Worm (Caenorhabditis elegans) whole organism, L2 larva: ENCODE data around the gene Y39A3CL.4.

Experiments
- C34F6.9 ChIP-seq: fragments of 150-350 bp; optimal IDR thresholded peaks from 2 replicates; lab custom pipeline; 2014; ENCODE audit warnings: missing biosample characterization, missing genetic modification characterization
- F13H6.1 ChIP-seq: sonication (generic microtip); optimal IDR thresholded peaks from 2 replicates; lab custom pipeline; 2016; ENCODE audit warnings: missing genetic modification characterization, missing compliant biosample characterization
- R02D3.7 ChIP-seq: fragments of 150-350 bp; optimal IDR thresholded peaks from 2 replicates; lab custom pipeline; 2014; ENCODE audit warnings: missing biosample characterization, missing genetic modification characterization
- ZK546.5 ChIP-seq: sonication (generic microtip); optimal IDR thresholded peaks from 2 replicates; lab custom pipeline; 2017; ENCODE audit warnings: missing biosample characterization, missing genetic modification characterization
- alr-1 ChIP-seq: fragments of 150-350 bp; optimal IDR thresholded peaks from 2 replicates; lab custom pipeline; 2014; ENCODE audit warnings: missing biosample characterization, missing genetic modification characterization
- blmp-1 ChIP-seq: sonication (generic microtip); optimal IDR thresholded peaks from 2 replicates; lab custom pipeline; 2017; ENCODE audit warnings: missing genetic modification characterization, mild to moderate bottlenecking, missing compliant biosample characterization, antibody characterized with exemption, moderate library complexity; ENCODE audit not compliant: insufficient read depth
- ceh-16 ChIP-seq: fragments of 150-350 bp; optimal IDR thresholded peaks from 2 replicates; lab custom pipeline; 2014; ENCODE audit warnings: missing biosample characterization, missing genetic modification characterization
- ceh-82 ChIP-seq: fragments of 150-350 bp; optimal IDR thresholded peaks from 2 replicates; lab custom pipeline; 2014; ENCODE audit warnings: missing biosample characterization, missing genetic modification characterization
- crh-2 ChIP-seq: sonication (generic microtip); optimal IDR thresholded peaks from 2 replicates; lab custom pipeline; 2017; ENCODE audit warnings: missing biosample characterization, missing genetic modification characterization
- dmd-4 ChIP-seq: sonication (generic microtip); optimal IDR thresholded peaks from 2 replicates; lab custom pipeline; 2017; ENCODE audit warnings: missing biosample characterization, missing genetic modification characterization
- elt-1 ChIP-seq: fragments of 150-350 bp; optimal IDR thresholded peaks from 2 replicates; lab custom pipeline; 2014; ENCODE audit warnings: missing biosample characterization, missing genetic modification characterization
- elt-3 ChIP-seq: sonication (generic microtip); optimal IDR thresholded peaks from 2 replicates; lab custom pipeline; 2017; ENCODE audit warnings: missing biosample characterization, missing genetic modification characterization
- fos-1 ChIP-seq: fragments of 150-350 bp; optimal IDR thresholded peaks from 2 replicates; lab custom pipeline; 2014; ENCODE audit warnings: missing biosample characterization, missing genetic modification characterization
- gmeb-1 ChIP-seq: fragments of 150-350 bp; optimal IDR thresholded peaks from 2 replicates; lab custom pipeline; 2014; ENCODE audit warnings: missing biosample characterization, missing genetic modification characterization
- lin-13 ChIP-seq: fragments of 150-350 bp; optimal IDR thresholded peaks from 2 replicates; lab custom pipeline; 2014; ENCODE audit warnings: missing biosample characterization, missing genetic modification reagents, missing genetic modification characterization
- lsy-2 ChIP-seq, 2 experiments: fragments of 150-350 bp in 1 of 2; sonication (generic microtip) in 1 of 2; optimal IDR thresholded peaks; 2 replicates each; lab custom pipeline; 2014 to 2017; ENCODE audit warnings: missing biosample characterization in 2 of 2, missing genetic modification characterization in 2 of 2
- mbf-1 ChIP-seq: sonication (generic microtip); optimal IDR thresholded peaks from 2 replicates; lab custom pipeline; 2017; ENCODE audit warnings: missing biosample characterization, missing genetic modification characterization
- mdl-1 ChIP-seq, 2 experiments: fragments of 150-350 bp in 1 of 2; sonication (generic microtip) in 1 of 2; optimal IDR thresholded peaks; 2 replicates each; lab custom pipeline; 2017; ENCODE audit warnings: missing biosample characterization in 2 of 2, missing genetic modification characterization in 2 of 2
- nhr-10 ChIP-seq: sonication (generic microtip); optimal IDR thresholded peaks from 2 replicates; lab custom pipeline; 2017; ENCODE audit warnings: missing biosample characterization, missing genetic modification characterization
- nhr-11 ChIP-seq: fragments of 150-350 bp; optimal IDR thresholded peaks from 2 replicates; lab custom pipeline; 2014; ENCODE audit warnings: missing biosample characterization, missing genetic modification characterization
- nhr-12 ChIP-seq: fragments of 150-350 bp; optimal IDR thresholded peaks from 2 replicates; lab custom pipeline; 2014; ENCODE audit warnings: missing biosample characterization, missing genetic modification characterization
- nhr-21 ChIP-seq: fragments of 150-350 bp; optimal IDR thresholded peaks from 2 replicates; lab custom pipeline; 2014; ENCODE audit warnings: missing biosample characterization, missing genetic modification characterization
- nhr-23 ChIP-seq: fragments of 150-350 bp; optimal IDR thresholded peaks from 2 replicates; lab custom pipeline; 2014; ENCODE audit warnings: missing biosample characterization, missing genetic modification reagents, missing genetic modification characterization
- nhr-237 ChIP-seq: fragments of 150-350 bp; optimal IDR thresholded peaks from 2 replicates; lab custom pipeline; 2014; ENCODE audit warnings: missing biosample characterization, missing genetic modification characterization
- nhr-25 ChIP-seq: fragments of 150-350 bp; sonication (generic microtip); optimal IDR thresholded peaks from 3 replicates; lab custom pipeline; 2014; ENCODE audit warnings: missing biosample characterization, missing genetic modification characterization
- nhr-6 ChIP-seq: fragments of 150-350 bp; optimal IDR thresholded peaks from 2 replicates; lab custom pipeline; 2014; ENCODE audit warnings: missing biosample characterization, missing genetic modification characterization
- nhr-77 ChIP-seq: fragments of 150-350 bp; optimal IDR thresholded peaks from 2 replicates; lab custom pipeline; 2014; ENCODE audit warnings: missing biosample characterization, missing genetic modification characterization
- sem-4 ChIP-seq: fragments of 150-350 bp; optimal IDR thresholded peaks from 2 replicates; lab custom pipeline; 2014; ENCODE audit warnings: missing biosample characterization, missing genetic modification reagents, missing genetic modification characterization
- skn-1 ChIP-seq: sonication (generic microtip); optimal IDR thresholded peaks from 2 replicates; lab custom pipeline; 2017; ENCODE audit warnings: missing biosample characterization, missing genetic modification characterization
- sma-3 ChIP-seq: sonication (generic microtip); optimal IDR thresholded peaks from 2 replicates; lab custom pipeline; 2016; ENCODE audit warnings: missing genetic modification reagents, missing genetic modification characterization, missing compliant biosample characterization
- snpc-4 ChIP-seq: fragments of 150-350 bp; optimal IDR thresholded peaks from 2 replicates; lab custom pipeline; 2014; ENCODE audit warnings: missing biosample characterization, missing genetic modification characterization
- unc-39 ChIP-seq: fragments of 150-350 bp; optimal IDR thresholded peaks from 2 replicates; lab custom pipeline; 2014; ENCODE audit warnings: missing biosample characterization, missing genetic modification characterization
- unc-55 ChIP-seq: fragments of 150-350 bp; sonication (generic microtip); optimal IDR thresholded peaks from 3 replicates; lab custom pipeline; 2014; ENCODE audit warnings: missing biosample characterization, missing genetic modification reagents, missing genetic modification characterization
- unc-62 ChIP-seq: fragments of 150-350 bp; optimal IDR thresholded peaks from 2 replicates; lab custom pipeline; 2014; ENCODE audit warnings: missing biosample characterization, missing genetic modification reagents, missing genetic modification characterization
- ztf-1 ChIP-seq: fragments of 200-800 bp; sonication (Bioruptor generic); conservative IDR thresholded peaks from 2 replicates; pipeline ENCODE4 v1.3.6; 2022; ENCODE audit warnings: missing genetic modification characterization, missing compliant biosample characterization
- ztf-11 ChIP-seq: sonication (generic microtip); optimal IDR thresholded peaks from 2 replicates; lab custom pipeline; 2017; ENCODE audit warnings: missing biosample characterization, missing genetic modification characterization
- ztf-4 ChIP-seq: fragments of 150-350 bp; optimal IDR thresholded peaks from 2 replicates; lab custom pipeline; 2014; ENCODE audit warnings: missing biosample characterization, missing genetic modification characterization

Y39A3CL.4 gene

ce11 chrIII:1777468-1777867 is 401 bp downstream of the Y39A3CL.4 start, which contains the start of gene Y39A3CL.3:
Gene Y39A3CL.3 (plus strand): TSS chrIII:1777802.
- TF ChIP-seq C34F6.9 (tag; lab: Kevin White, UChicago) (peak; percentile 44), sma-3 (GFP tag; lab: Kevin White, UChicago) (no peak), lsy-2 (tag; optimal IDR thresholded peaks at IDR 0.05; lab: Kevin White, UChicago) (peak; percentile 92 to 97), gmeb-1 (tag; lab: Kevin White, UChicago) (peak; percentile 46), lin-13 (GFP tag; lab: Kevin White, UChicago) (peak; percentile 39), unc-55 (GFP tag; lab: Kevin White, UChicago) (peak; percentile 55), nhr-10 (tag; lab: Kevin White, UChicago) (no peak)

DNA sequence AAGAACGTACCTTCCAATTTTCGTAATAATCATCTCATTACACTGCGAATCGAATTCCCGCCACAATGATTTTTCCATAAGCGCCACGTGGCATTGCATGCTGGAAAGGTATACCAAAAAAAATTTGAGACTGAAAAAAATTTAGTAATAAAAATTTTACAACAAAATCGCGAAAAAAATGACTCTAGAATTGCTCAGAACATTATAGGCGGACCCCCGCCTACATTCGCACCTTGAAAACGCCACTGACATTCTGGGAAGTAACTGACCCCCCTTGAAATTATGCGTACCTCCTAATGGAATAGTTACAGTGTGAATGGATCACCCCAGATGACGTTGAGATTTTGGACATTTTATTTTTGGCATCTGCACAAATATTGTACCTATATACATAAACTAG is 7.9 kb downstream of the Y39A3CL.4 start, which contains the start of gene tbx-43:
TSS of gene tbx-43 (minus strand) at position 101 of the 400 bp plus-strand sequence.
- TF ChIP-seq ztf-4 (tag; lab: Kevin White, UChicago) = no peak
- TF ChIP-seq mdl-1 (tag; optimal IDR thresholded peaks at IDR 0.05; lab: Kevin White, UChicago) = no peak
- no peak for TF ChIP-seq ztf-1
- TF ChIP-seq ceh-16 (tag; lab: Kevin White, UChicago) = no peak
- no peak for TF ChIP-seq snpc-4 (tag; lab: Kevin White, UChicago)
- TF ChIP-seq nhr-25 (tag; lab: Kevin White, UChicago) = no peak
- TF ChIP-seq ceh-82 (tag; lab: Kevin White, UChicago) = no peak
- TF ChIP-seq nhr-23 (tag; lab: Kevin White, UChicago) = no peak
- no peak for TF ChIP-seq nhr-21 (tag; lab: Kevin White, UChicago)
- TF ChIP-seq elt-1 (tag; lab: Kevin White, UChicago) = no peak
- TF ChIP-seq nhr-12 (tag; lab: Kevin White, UChicago) = no peak
- TF ChIP-seq dmd-4 (tag; lab: Kevin White, UChicago) = no peak
- no peak for TF ChIP-seq unc-39
- TF ChIP-seq nhr-237 = no peak
- TF ChIP-seq ZK546.5 = no peak
- TF ChIP-seq lin-13 (GFP tag; lab: Kevin White, UChicago) = no peak
- TF ChIP-seq nhr-6 (tag; lab: Kevin White, UChicago) = no peak
- no peak for TF ChIP-seq skn-1 (tag; lab: Kevin White, UChicago)
- TF ChIP-seq F13H6.1 (tag; lab: Kevin White, UChicago) = no peak
- no peak for TF ChIP-seq nhr-10 (tag; lab: Kevin White, UChicago)
- TF ChIP-seq, all 48 proteins: peak for 0

DNA sequence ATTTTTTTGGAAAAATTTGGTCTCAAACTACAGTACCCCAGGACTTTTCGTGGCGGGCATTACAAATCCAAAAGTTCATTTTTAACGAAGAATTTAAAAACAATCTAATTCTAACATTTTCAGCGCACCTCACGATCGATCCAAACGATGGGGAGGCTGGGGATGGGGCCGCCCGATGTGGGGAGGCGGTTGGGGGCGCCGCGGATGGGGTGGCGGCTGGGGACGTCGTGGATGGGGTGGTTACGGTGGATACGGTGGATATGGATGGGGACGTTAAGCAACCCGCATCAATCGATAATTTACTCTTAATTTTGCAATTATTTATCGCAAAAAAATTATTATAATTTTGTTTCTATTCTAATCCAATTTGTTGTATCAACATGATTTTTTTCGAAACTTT is 13.4 kb downstream of the Y39A3CL.4 start:
- TF ChIP-seq skn-1 (tag; lab: Kevin White, UChicago) (no peak), R02D3.7 (tag; lab: Kevin White, UChicago) (no peak), ztf-1 (no peak), sem-4 (tag; lab: Kevin White, UChicago) (no peak), nhr-11 (no peak), dmd-4 (tag; lab: Kevin White, UChicago) (no peak)

DNA sequence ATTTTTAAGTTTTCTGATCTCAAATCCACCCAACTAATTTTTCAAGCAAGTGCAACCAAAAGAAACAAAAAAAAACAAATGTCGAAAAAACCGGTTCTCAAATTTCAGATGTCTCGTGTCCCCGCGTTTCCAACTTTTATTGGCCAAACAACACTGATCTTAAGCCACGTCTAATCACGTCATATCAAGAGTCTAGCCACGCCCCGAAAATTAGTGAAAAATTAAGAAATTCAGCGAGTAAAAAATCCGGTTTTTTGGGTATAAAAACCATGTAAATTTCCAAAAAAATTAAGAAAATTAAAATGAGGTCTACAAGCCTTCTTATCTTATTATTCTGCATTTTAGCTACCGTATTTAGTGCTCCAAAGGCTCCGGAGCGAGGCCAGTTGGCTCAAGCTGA is 14.6 kb downstream of the Y39A3CL.4 start, which contains the start of gene cnc-6:
TSS of gene cnc-6 (plus strand) at position 301 of the 400 bp plus-strand sequence.
- TF ChIP-seq blmp-1 (tag; lab: Kevin White, UChicago) (no peak), elt-3 (tag; lab: Kevin White, UChicago) (no peak), alr-1 (tag; lab: Kevin White, UChicago) (no peak), F13H6.1 (tag; lab: Kevin White, UChicago) (no peak), crh-2 (tag; lab: Kevin White, UChicago) (no peak), nhr-6 (tag; lab: Kevin White, UChicago) (no peak), unc-39 (no peak)

- TF ChIP-seq lin-13 (GFP tag; lab: Kevin White, UChicago) = no peak
- no peak for TF ChIP-seq ztf-11 (tag; lab: Kevin White, UChicago)
- TF ChIP-seq unc-62 = no peak
- no peak for TF ChIP-seq nhr-77 (tag; lab: Kevin White, UChicago)
- TF ChIP-seq blmp-1 (tag; lab: Kevin White, UChicago) = no peak
- TF ChIP-seq mbf-1 (tag; lab: Kevin White, UChicago) = no peak
- no peak for TF ChIP-seq fos-1
Observed at ce11 chrIII:1758632-1759031, 19.2 kb downstream of the Y39A3CL.4 start, which contains the start of gene Y46E12A.2. Gene Y46E12A.2 (plus strand): TSS chrIII:1758932.
